Fruit fly (Drosophila melanogaster): ENCODE measurements around the gene mil.

DNA sequence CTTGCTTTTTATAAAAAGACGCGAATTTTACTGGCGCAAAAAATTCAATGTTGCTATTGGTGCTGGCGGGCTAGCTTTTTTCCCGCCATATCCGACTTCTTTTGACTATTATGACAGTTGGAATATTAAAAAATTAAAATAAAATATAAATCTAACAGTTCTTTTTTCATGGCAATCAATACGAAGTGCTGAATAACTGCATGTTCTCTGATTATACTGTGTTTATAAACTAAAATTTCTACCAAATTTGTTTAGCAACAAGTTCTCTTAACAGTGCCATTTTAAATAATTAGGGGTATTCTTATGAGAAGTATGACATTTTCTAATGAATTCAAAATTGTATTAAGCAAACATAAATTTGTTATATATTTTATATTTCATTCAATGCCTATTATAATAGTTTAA, 7.1 kb downstream of the mil start, which contains the start of gene Boh1:
- TF ChIP-seq dsx (GFP tag; optimal IDR thresholded peaks at IDR 0.05; ENCODE audit: poor library complexity, severe bottlenecking) (peak; percentile 66), CG16779 (tag; optimal IDR thresholded peaks at IDR 0.05) (no peak), CG10669 (GFP tag; optimal IDR thresholded peaks at IDR 0.05) (no peak), Eip78C (GFP tag) (peak; percentile 77), Gug (GFP tag; IDR thresholded peaks at IDR 0.05) (no peak)
